Fruit fly (Drosophila melanogaster): ENCODE measurements around the gene Ubc7.

DNA sequence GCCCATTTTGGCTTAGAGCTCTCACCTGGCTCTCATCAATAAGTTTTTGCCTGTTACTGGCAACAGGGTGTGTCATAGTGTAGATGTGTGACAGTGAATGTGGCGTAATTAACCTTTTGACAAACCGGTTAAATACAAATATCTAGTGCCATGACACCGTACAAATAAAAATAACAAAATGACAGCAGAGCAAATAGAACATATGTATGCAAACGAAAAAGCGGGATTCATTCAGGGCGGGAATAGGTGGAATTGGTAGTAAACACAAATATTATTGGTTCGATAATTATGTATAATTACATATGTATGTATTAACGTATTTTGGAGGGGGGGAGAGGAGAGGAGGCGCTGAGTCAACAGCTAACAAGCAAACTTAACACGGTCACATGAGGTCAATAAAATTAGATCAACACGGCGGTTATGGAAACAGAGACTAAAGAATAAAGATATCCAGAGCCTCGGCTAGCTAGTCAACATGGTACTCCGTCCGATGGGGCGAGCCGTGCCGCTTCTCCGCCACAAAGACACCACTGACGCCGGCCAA lies 2.8 kb downstream of the Ubc7 start:
- TF ChIP-seq Ets98B (GFP tag; IDR thresholded peaks at IDR 0.05) (no peak), CG13204 (GFP tag; optimal IDR thresholded peaks at IDR 0.05) (no peak), CG10348 (GFP tag; IDR thresholded peaks at IDR 0.05) (no peak), CG8159 (tag; optimal IDR thresholded peaks at IDR 0.05) (no peak), rn (GFP tag; IDR thresholded peaks at IDR 0.05) (no peak), gl (tag; optimal IDR thresholded peaks at IDR 0.05) (no peak), Snoo (tag; optimal IDR thresholded peaks at IDR 0.05) (no peak), EcR (GFP tag; optimal IDR thresholded peaks at IDR 0.05) (no peak), CG32121 (GFP tag; IDR thresholded peaks at IDR 0.05) (no peak), D1 (tag; optimal IDR thresholded peaks at IDR 0.05) (no peak)
